Worm (Caenorhabditis elegans) whole organism, L3 larva: ENCODE data around the gene htz-1.

ENCODE experiments used
- R02D3.7 ChIP-seq: fragments of 150-350 bp; optimal IDR thresholded peaks from 2 replicates; lab custom pipeline; 2014; ENCODE audit warnings: missing biosample characterization, missing genetic modification characterization
- ZK546.5 ChIP-seq: sonication (generic microtip); optimal IDR thresholded peaks from 2 replicates; lab custom pipeline; 2017; ENCODE audit warnings: missing biosample characterization, missing genetic modification characterization
- aly-2 ChIP-seq: fragments of 150-350 bp; optimal IDR thresholded peaks from 2 replicates; lab custom pipeline; 2014; ENCODE audit warnings: missing biosample characterization, missing genetic modification characterization
- ama-1 ChIP-seq: fragments of 150-350 bp; optimal IDR thresholded peaks from 2 replicates; lab custom pipeline; 2018
- ceh-16 ChIP-seq: sonication (generic microtip); optimal IDR thresholded peaks from 2 replicates; lab custom pipeline; 2017; ENCODE audit warnings: missing biosample characterization, missing genetic modification characterization
- ceh-28 ChIP-seq: fragments of 150-350 bp; optimal IDR thresholded peaks from 2 replicates; lab custom pipeline; 2014; ENCODE audit warnings: missing biosample characterization, missing genetic modification reagents, missing genetic modification characterization
- ceh-82 ChIP-seq: fragments of 150-350 bp; optimal IDR thresholded peaks from 2 replicates; lab custom pipeline; 2014; ENCODE audit warnings: missing biosample characterization, missing genetic modification characterization
- ceh-9 ChIP-seq: sonication (generic microtip); optimal IDR thresholded peaks from 2 replicates; lab custom pipeline; 2018; ENCODE audit warnings: missing biosample characterization, missing genetic modification characterization
- daf-12 ChIP-seq: fragments of 150-350 bp; optimal IDR thresholded peaks from 2 replicates; lab custom pipeline; 2014; ENCODE audit warnings: missing biosample characterization, missing genetic modification reagents, missing genetic modification characterization
- egl-27 ChIP-seq: sonication (generic microtip); optimal IDR thresholded peaks from 4 replicates; lab custom pipeline; 2017; ENCODE audit warnings: missing biosample characterization, missing genetic modification reagents, missing genetic modification characterization
- egl-5 ChIP-seq: fragments of 150-350 bp; optimal IDR thresholded peaks from 2 replicates; lab custom pipeline; 2017; ENCODE audit warnings: missing biosample characterization, missing genetic modification reagents, missing genetic modification characterization, inconsistent platforms
- elt-1 ChIP-seq: fragments of 150-350 bp; optimal IDR thresholded peaks from 2 replicates; lab custom pipeline; 2014; ENCODE audit warnings: missing biosample characterization, missing genetic modification characterization
- elt-2 ChIP-seq: sonication (generic microtip); optimal IDR thresholded peaks from 2 replicates; lab custom pipeline; 2016; ENCODE audit warnings: missing genetic modification reagents, mild to moderate bottlenecking, missing genetic modification characterization, missing compliant biosample characterization
- elt-3 ChIP-seq, 3 experiments: fragments of 150-350 bp in 1 of 3; sonication (generic microtip) in 2 of 3; optimal IDR thresholded peaks; 2 replicates in 2 of 3; 4 replicates in 1 of 3; lab custom pipeline; 2014 to 2017; ENCODE audit warnings: missing biosample characterization in 3 of 3, missing genetic modification characterization in 3 of 3
- eor-1 ChIP-seq, 2 experiments: fragments of 150-350 bp; optimal IDR thresholded peaks; 2 replicates each; lab custom pipeline; 2014 to 2018; ENCODE audit warnings: missing biosample characterization in 2 of 2, missing genetic modification characterization in 2 of 2
- fkh-10 ChIP-seq: sonication (generic microtip); optimal IDR thresholded peaks from 2 replicates; lab custom pipeline; 2017; ENCODE audit warnings: missing biosample characterization, missing genetic modification reagents, missing genetic modification characterization
- fkh-2 ChIP-seq: fragments of 150-350 bp; optimal IDR thresholded peaks from 2 replicates; lab custom pipeline; 2014; ENCODE audit warnings: missing biosample characterization, missing genetic modification reagents, missing genetic modification characterization
- fos-1 ChIP-seq: fragments of 150-350 bp; optimal IDR thresholded peaks from 2 replicates; lab custom pipeline; 2014; ENCODE audit warnings: missing biosample characterization, missing genetic modification characterization
- hmg-11 ChIP-seq: sonication (generic microtip); optimal IDR thresholded peaks from 2 replicates; lab custom pipeline; 2016; ENCODE audit warnings: missing genetic modification characterization, missing compliant biosample characterization
- jun-1 ChIP-seq: fragments of 150-350 bp; optimal IDR thresholded peaks from 2 replicates; lab custom pipeline; 2014; ENCODE audit warnings: missing biosample characterization, missing genetic modification reagents, missing genetic modification characterization
- lin-15B ChIP-seq: fragments of 150-350 bp; optimal IDR thresholded peaks from 2 replicates; lab custom pipeline; 2014; ENCODE audit warnings: missing biosample characterization, missing genetic modification characterization
- lin-39 ChIP-seq: fragments of 150-350 bp; optimal IDR thresholded peaks from 2 replicates; lab custom pipeline; 2018; ENCODE audit warnings: missing biosample characterization, missing genetic modification reagents, missing genetic modification characterization
- lsy-12 ChIP-seq: sonication (generic microtip); optimal IDR thresholded peaks from 2 replicates; lab custom pipeline; 2016; ENCODE audit warnings: mild to moderate bottlenecking, missing genetic modification characterization, missing compliant biosample characterization
- mdl-1 ChIP-seq: fragments of 150-350 bp; optimal IDR thresholded peaks from 2 replicates; lab custom pipeline; 2014; ENCODE audit warnings: missing biosample characterization, missing genetic modification characterization
- mml-1 ChIP-seq: fragments of 150-350 bp; sonication (generic microtip); optimal IDR thresholded peaks from 3 replicates; lab custom pipeline; 2014; ENCODE audit warnings: missing biosample characterization, missing genetic modification characterization
- nfya-1 ChIP-seq: sonication (generic microtip); optimal IDR thresholded peaks from 2 replicates; lab custom pipeline; 2017; ENCODE audit warnings: missing genetic modification characterization, mild to moderate bottlenecking, missing compliant biosample characterization, antibody characterized with exemption, moderate library complexity; ENCODE audit not compliant: insufficient read depth
- nhr-11 ChIP-seq: fragments of 150-350 bp; optimal IDR thresholded peaks from 2 replicates; lab custom pipeline; 2014; ENCODE audit warnings: missing biosample characterization, missing genetic modification characterization
- nhr-12 ChIP-seq: fragments of 150-350 bp; optimal IDR thresholded peaks from 2 replicates; lab custom pipeline; 2014; ENCODE audit warnings: missing biosample characterization, missing genetic modification characterization
- nhr-23 ChIP-seq: fragments of 150-350 bp; optimal IDR thresholded peaks from 2 replicates; lab custom pipeline; 2014; ENCODE audit warnings: missing biosample characterization, missing genetic modification reagents, missing genetic modification characterization
- nhr-237 ChIP-seq: fragments of 150-350 bp; optimal IDR thresholded peaks from 2 replicates; lab custom pipeline; 2014; ENCODE audit warnings: missing biosample characterization, missing genetic modification characterization
- nhr-25 ChIP-seq: sonication (generic microtip); optimal IDR thresholded peaks from 2 replicates; lab custom pipeline; 2017; ENCODE audit warnings: missing biosample characterization, missing genetic modification characterization
- nhr-28 ChIP-seq: fragments of 150-350 bp; optimal IDR thresholded peaks from 2 replicates; lab custom pipeline; 2014; ENCODE audit warnings: missing biosample characterization, missing genetic modification characterization
- nhr-43 ChIP-seq: sonication (generic microtip); optimal IDR thresholded peaks from 2 replicates; lab custom pipeline; 2016; ENCODE audit warnings: mild to moderate bottlenecking, missing genetic modification characterization, missing compliant biosample characterization; ENCODE audit not compliant: poor library complexity, severe bottlenecking
- nhr-67 ChIP-seq: fragments of 150-350 bp; optimal IDR thresholded peaks from 2 replicates; lab custom pipeline; 2014; ENCODE audit warnings: missing biosample characterization, missing genetic modification characterization
- nhr-76 ChIP-seq: fragments of 150-350 bp; sonication (generic microtip); optimal IDR thresholded peaks from 5 replicates; lab custom pipeline; 2014; ENCODE audit warnings: missing biosample characterization, missing genetic modification characterization
- nhr-77 ChIP-seq: fragments of 150-350 bp; optimal IDR thresholded peaks from 2 replicates; lab custom pipeline; 2014; ENCODE audit warnings: missing biosample characterization, missing genetic modification characterization
- pha-4 ChIP-seq: fragments of 150-350 bp; optimal IDR thresholded peaks from 2 replicates; lab custom pipeline; 2014; ENCODE audit warnings: missing biosample characterization, missing genetic modification reagents, missing genetic modification characterization
- pqm-1 ChIP-seq: fragments of 150-350 bp; optimal IDR thresholded peaks from 2 replicates; lab custom pipeline; 2017; ENCODE audit warnings: missing biosample characterization, missing genetic modification characterization, inconsistent platforms
- sea-2 ChIP-seq: fragments of 150-350 bp; sonication (generic microtip); optimal IDR thresholded peaks from 4 replicates; lab custom pipeline; 2014; ENCODE audit warnings: missing biosample characterization, missing genetic modification reagents, missing genetic modification characterization
- skn-1 ChIP-seq: fragments of 150-350 bp; optimal IDR thresholded peaks from 2 replicates; lab custom pipeline; 2014; ENCODE audit warnings: missing biosample characterization, missing genetic modification characterization
- snpc-4 ChIP-seq: fragments of 150-350 bp; optimal IDR thresholded peaks from 2 replicates; lab custom pipeline; 2014; ENCODE audit warnings: missing biosample characterization, missing genetic modification characterization
- tbx-2 ChIP-seq: sonication (generic microtip); optimal IDR thresholded peaks from 2 replicates; lab custom pipeline; 2016; ENCODE audit warnings: mild to moderate bottlenecking, missing genetic modification characterization, missing compliant biosample characterization
- unc-39 ChIP-seq: sonication (generic microtip); optimal IDR thresholded peaks from 4 replicates; lab custom pipeline; 2017; ENCODE audit warnings: missing biosample characterization, missing genetic modification characterization
- unc-62 ChIP-seq: fragments of 150-350 bp; sonication (generic microtip); optimal IDR thresholded peaks from 4 replicates; lab custom pipeline; 2014; ENCODE audit warnings: missing biosample characterization, missing genetic modification reagents, missing genetic modification characterization
- zag-1 ChIP-seq: fragments of 150-350 bp; optimal IDR thresholded peaks from 2 replicates; lab custom pipeline; 2014; ENCODE audit warnings: missing biosample characterization, missing genetic modification characterization
- ztf-11 ChIP-seq: fragments of 150-350 bp; optimal IDR thresholded peaks from 2 replicates; lab custom pipeline; 2014; ENCODE audit warnings: missing biosample characterization, missing genetic modification characterization
- ztf-4 ChIP-seq: fragments of 150-350 bp; optimal IDR thresholded peaks from 2 replicates; lab custom pipeline; 2014; ENCODE audit warnings: missing biosample characterization, missing genetic modification characterization

Gene htz-1

ce11 chrIV:4397586-4397985 is 48.4 kb upstream of the htz-1 start:
- peak; percentile 94 for TF ChIP-seq nfya-1
- no peak for TF ChIP-seq nhr-12 (tag; lab: Kevin White, UChicago)

ce11 chrIV:4398420-4398819 is 47.6 kb upstream of the htz-1 start:
- TF ChIP-seq lsy-12 (tag; lab: Kevin White, UChicago) = peak; percentile 1
- no peak for TF ChIP-seq elt-1 (tag; lab: Kevin White, UChicago)
- TF ChIP-seq nhr-12 (tag; lab: Kevin White, UChicago) = no peak
- no peak for TF ChIP-seq ztf-11 (tag; lab: Kevin White, UChicago)
- TF ChIP-seq aly-2 (tag; lab: Kevin White, UChicago) = no peak
- TF ChIP-seq nhr-237 = no peak
- TF ChIP-seq nhr-28 (tag; lab: Kevin White, UChicago) = no peak
- TF ChIP-seq nhr-67 (tag; lab: Kevin White, UChicago) = no peak
- TF ChIP-seq elt-2 = no peak
- no peak for TF ChIP-seq fos-1 (tag; lab: Kevin White, UChicago)
- no peak for TF ChIP-seq ZK546.5
- no peak for TF ChIP-seq lin-39
- no peak for TF ChIP-seq egl-27 (tag; lab: Kevin White, UChicago)
- TF ChIP-seq mdl-1 (tag; lab: Kevin White, UChicago) = no peak
- TF ChIP-seq egl-5 (tag; lab: Kevin White, UChicago) = no peak
- no peak for TF ChIP-seq ceh-16 (tag; lab: Kevin White, UChicago)
- no peak for TF ChIP-seq fkh-2 (tag; lab: Kevin White, UChicago)
- no peak for TF ChIP-seq nhr-76 (tag; lab: Kevin White, UChicago)
- TF ChIP-seq daf-12 (tag; lab: Kevin White, UChicago) = no peak
- TF ChIP-seq nhr-77 (tag; lab: Kevin White, UChicago) = no peak
- peak; percentile 73 for TF ChIP-seq nhr-25
- no peak for TF ChIP-seq mml-1
- TF ChIP-seq zag-1 (tag; lab: Kevin White, UChicago) = no peak
- peak; percentile 6 for TF ChIP-seq tbx-2
- TF ChIP-seq ztf-4 (tag; lab: Kevin White, UChicago) = no peak
- no peak for TF ChIP-seq fkh-10 (GFP tag; lab: Kevin White, UChicago)
- TF ChIP-seq ama-1 (lab: Kevin White, UChicago) = peak; percentile 49
- peak; percentile 48 for TF ChIP-seq nhr-43 (tag; lab: Kevin White, UChicago)
- peak in 1 of 3 experiments; percentile 47 for TF ChIP-seq elt-3 (tag; optimal IDR thresholded peaks at IDR 0.05; lab: Kevin White, UChicago)
- TF ChIP-seq ceh-28 (tag; lab: Kevin White, UChicago) = no peak
- TF ChIP-seq lin-15B (tag; lab: Kevin White, UChicago) = no peak
- TF ChIP-seq ceh-9 (tag; lab: Kevin White, UChicago) = no peak
- TF ChIP-seq nhr-23 (tag; lab: Kevin White, UChicago) = no peak
- TF ChIP-seq sea-2 (GFP tag; lab: Kevin White, UChicago) = no peak
- no peak for TF ChIP-seq ceh-82 (tag; lab: Kevin White, UChicago)
- TF ChIP-seq skn-1 (tag; lab: Kevin White, UChicago) = no peak
- no peak for TF ChIP-seq eor-1 (tag; optimal IDR thresholded peaks at IDR 0.05; lab: Kevin White, UChicago)
- peak; percentile 17 for TF ChIP-seq R02D3.7 (tag; lab: Kevin White, UChicago)
- TF ChIP-seq nhr-11 = no peak
- no peak for TF ChIP-seq unc-62 (GFP tag; lab: Kevin White, UChicago)
- TF ChIP-seq snpc-4 (tag; lab: Kevin White, UChicago) = peak; percentile 27
- TF ChIP-seq pha-4 = peak; percentile 22
- no peak for TF ChIP-seq hmg-11
- TF ChIP-seq pqm-1 (tag; lab: Kevin White, UChicago) = no peak
- TF ChIP-seq jun-1 (tag; lab: Kevin White, UChicago) = no peak
- no peak for TF ChIP-seq unc-39 (tag; lab: Kevin White, UChicago)
- no peak for TF ChIP-seq nfya-1
- TF ChIP-seq, all 47 proteins: peak for 9
